Worm (Caenorhabditis elegans) whole organism, L3 larva: ENCODE results near the gene ints-6.
"Not testable (repeated sequence)": the region's sequence is repeated elsewhere in the genome, so short reads cannot be mapped to it uniquely, and the experiment has no call there.

Source experiments
- R02D3.7 ChIP-seq: fragments of 150-350 bp; optimal IDR thresholded peaks from 2 replicates; lab custom pipeline; 2014; ENCODE audit warnings: missing biosample characterization, missing genetic modification characterization
- ZK546.5 ChIP-seq: sonication (generic microtip); optimal IDR thresholded peaks from 2 replicates; lab custom pipeline; 2017; ENCODE audit warnings: missing biosample characterization, missing genetic modification characterization
- aly-2 ChIP-seq: fragments of 150-350 bp; optimal IDR thresholded peaks from 2 replicates; lab custom pipeline; 2014; ENCODE audit warnings: missing biosample characterization, missing genetic modification characterization
- ceh-82 ChIP-seq: fragments of 150-350 bp; optimal IDR thresholded peaks from 2 replicates; lab custom pipeline; 2014; ENCODE audit warnings: missing biosample characterization, missing genetic modification characterization
- ceh-9 ChIP-seq: sonication (generic microtip); optimal IDR thresholded peaks from 2 replicates; lab custom pipeline; 2018; ENCODE audit warnings: missing biosample characterization, missing genetic modification characterization
- daf-12 ChIP-seq: fragments of 150-350 bp; optimal IDR thresholded peaks from 2 replicates; lab custom pipeline; 2014; ENCODE audit warnings: missing biosample characterization, missing genetic modification reagents, missing genetic modification characterization
- egl-27 ChIP-seq: sonication (generic microtip); optimal IDR thresholded peaks from 4 replicates; lab custom pipeline; 2017; ENCODE audit warnings: missing biosample characterization, missing genetic modification reagents, missing genetic modification characterization
- egl-5 ChIP-seq: fragments of 150-350 bp; optimal IDR thresholded peaks from 2 replicates; lab custom pipeline; 2017; ENCODE audit warnings: missing biosample characterization, missing genetic modification reagents, missing genetic modification characterization, inconsistent platforms
- elt-1 ChIP-seq: fragments of 150-350 bp; optimal IDR thresholded peaks from 2 replicates; lab custom pipeline; 2014; ENCODE audit warnings: missing biosample characterization, missing genetic modification characterization
- elt-3 ChIP-seq, 3 experiments: fragments of 150-350 bp in 1 of 3; sonication (generic microtip) in 2 of 3; optimal IDR thresholded peaks; 2 replicates in 2 of 3; 4 replicates in 1 of 3; lab custom pipeline; 2014 to 2017; ENCODE audit warnings: missing biosample characterization in 3 of 3, missing genetic modification characterization in 3 of 3
- fkh-10 ChIP-seq: sonication (generic microtip); optimal IDR thresholded peaks from 2 replicates; lab custom pipeline; 2017; ENCODE audit warnings: missing biosample characterization, missing genetic modification reagents, missing genetic modification characterization
- fkh-2 ChIP-seq: fragments of 150-350 bp; optimal IDR thresholded peaks from 2 replicates; lab custom pipeline; 2014; ENCODE audit warnings: missing biosample characterization, missing genetic modification reagents, missing genetic modification characterization
- fos-1 ChIP-seq: fragments of 150-350 bp; optimal IDR thresholded peaks from 2 replicates; lab custom pipeline; 2014; ENCODE audit warnings: missing biosample characterization, missing genetic modification characterization
- hmg-11 ChIP-seq: sonication (generic microtip); optimal IDR thresholded peaks from 2 replicates; lab custom pipeline; 2016; ENCODE audit warnings: missing genetic modification characterization, missing compliant biosample characterization
- jun-1 ChIP-seq: fragments of 150-350 bp; optimal IDR thresholded peaks from 2 replicates; lab custom pipeline; 2014; ENCODE audit warnings: missing biosample characterization, missing genetic modification reagents, missing genetic modification characterization
- lin-15B ChIP-seq: fragments of 150-350 bp; optimal IDR thresholded peaks from 2 replicates; lab custom pipeline; 2014; ENCODE audit warnings: missing biosample characterization, missing genetic modification characterization
- lsy-12 ChIP-seq: sonication (generic microtip); optimal IDR thresholded peaks from 2 replicates; lab custom pipeline; 2016; ENCODE audit warnings: mild to moderate bottlenecking, missing genetic modification characterization, missing compliant biosample characterization
- mdl-1 ChIP-seq: fragments of 150-350 bp; optimal IDR thresholded peaks from 2 replicates; lab custom pipeline; 2014; ENCODE audit warnings: missing biosample characterization, missing genetic modification characterization
- mml-1 ChIP-seq: fragments of 150-350 bp; sonication (generic microtip); optimal IDR thresholded peaks from 3 replicates; lab custom pipeline; 2014; ENCODE audit warnings: missing biosample characterization, missing genetic modification characterization
- nfya-1 ChIP-seq: sonication (generic microtip); optimal IDR thresholded peaks from 2 replicates; lab custom pipeline; 2017; ENCODE audit warnings: missing genetic modification characterization, mild to moderate bottlenecking, missing compliant biosample characterization, antibody characterized with exemption, moderate library complexity; ENCODE audit not compliant: insufficient read depth
- nhr-11 ChIP-seq: fragments of 150-350 bp; optimal IDR thresholded peaks from 2 replicates; lab custom pipeline; 2014; ENCODE audit warnings: missing biosample characterization, missing genetic modification characterization
- nhr-12 ChIP-seq: fragments of 150-350 bp; optimal IDR thresholded peaks from 2 replicates; lab custom pipeline; 2014; ENCODE audit warnings: missing biosample characterization, missing genetic modification characterization
- nhr-237 ChIP-seq: fragments of 150-350 bp; optimal IDR thresholded peaks from 2 replicates; lab custom pipeline; 2014; ENCODE audit warnings: missing biosample characterization, missing genetic modification characterization
- nhr-25 ChIP-seq: sonication (generic microtip); optimal IDR thresholded peaks from 2 replicates; lab custom pipeline; 2017; ENCODE audit warnings: missing biosample characterization, missing genetic modification characterization
- nhr-28 ChIP-seq: fragments of 150-350 bp; optimal IDR thresholded peaks from 2 replicates; lab custom pipeline; 2014; ENCODE audit warnings: missing biosample characterization, missing genetic modification characterization
- nhr-43 ChIP-seq: sonication (generic microtip); optimal IDR thresholded peaks from 2 replicates; lab custom pipeline; 2016; ENCODE audit warnings: mild to moderate bottlenecking, missing genetic modification characterization, missing compliant biosample characterization; ENCODE audit not compliant: poor library complexity, severe bottlenecking
- nhr-67 ChIP-seq: fragments of 150-350 bp; optimal IDR thresholded peaks from 2 replicates; lab custom pipeline; 2014; ENCODE audit warnings: missing biosample characterization, missing genetic modification characterization
- nhr-76 ChIP-seq: fragments of 150-350 bp; sonication (generic microtip); optimal IDR thresholded peaks from 5 replicates; lab custom pipeline; 2014; ENCODE audit warnings: missing biosample characterization, missing genetic modification characterization
- nhr-77 ChIP-seq: fragments of 150-350 bp; optimal IDR thresholded peaks from 2 replicates; lab custom pipeline; 2014; ENCODE audit warnings: missing biosample characterization, missing genetic modification characterization
- skn-1 ChIP-seq: fragments of 150-350 bp; optimal IDR thresholded peaks from 2 replicates; lab custom pipeline; 2014; ENCODE audit warnings: missing biosample characterization, missing genetic modification characterization
- snpc-4 ChIP-seq: fragments of 150-350 bp; optimal IDR thresholded peaks from 2 replicates; lab custom pipeline; 2014; ENCODE audit warnings: missing biosample characterization, missing genetic modification characterization
- tbx-2 ChIP-seq: sonication (generic microtip); optimal IDR thresholded peaks from 2 replicates; lab custom pipeline; 2016; ENCODE audit warnings: mild to moderate bottlenecking, missing genetic modification characterization, missing compliant biosample characterization
- unc-39 ChIP-seq: sonication (generic microtip); optimal IDR thresholded peaks from 4 replicates; lab custom pipeline; 2017; ENCODE audit warnings: missing biosample characterization, missing genetic modification characterization
- unc-62 ChIP-seq: fragments of 150-350 bp; sonication (generic microtip); optimal IDR thresholded peaks from 4 replicates; lab custom pipeline; 2014; ENCODE audit warnings: missing biosample characterization, missing genetic modification reagents, missing genetic modification characterization
- zag-1 ChIP-seq: fragments of 150-350 bp; optimal IDR thresholded peaks from 2 replicates; lab custom pipeline; 2014; ENCODE audit warnings: missing biosample characterization, missing genetic modification characterization
- ztf-11 ChIP-seq: fragments of 150-350 bp; optimal IDR thresholded peaks from 2 replicates; lab custom pipeline; 2014; ENCODE audit warnings: missing biosample characterization, missing genetic modification characterization

The ints-6 gene

ce11 chrIV:8697436-8697835, 5.9 kb downstream of the ints-6 start, which contains the start of gene ttll-11:
Gene ttll-11 (plus strand): TSS chrIV:8697736.
- no peak for TF ChIP-seq zag-1 (tag; lab: Kevin White, UChicago)
- TF ChIP-seq, all 47 proteins: peak for 0

- TF ChIP-seq nhr-25 (tag; lab: Kevin White, UChicago) (no peak), unc-39 (no peak), fkh-2 (tag; lab: Kevin White, UChicago) (no peak), nhr-67 (tag; lab: Kevin White, UChicago) (no peak), zag-1 (tag; lab: Kevin White, UChicago) (no peak), mml-1 (tag; lab: Kevin White, UChicago) (no peak), skn-1 (tag; lab: Kevin White, UChicago) (no peak), nhr-12 (no peak), nhr-28 (no peak), ztf-11 (tag; lab: Kevin White, UChicago) (no peak), tbx-2 (tag; lab: Kevin White, UChicago) (no peak), egl-27 (tag; lab: Kevin White, UChicago) (no peak), nhr-43 (tag; lab: Kevin White, UChicago) (no peak)
Observed at ce11 chrIV:8705504-8705903, 14.0 kb downstream of the ints-6 start, which contains the start of gene H23L24.4. Gene H23L24.4 (minus strand): TSS chrIV:8705604.

- TF ChIP-seq fkh-10 (GFP tag; lab: Kevin White, UChicago), result no peak
- TF ChIP-seq egl-5 (tag; lab: Kevin White, UChicago), result no peak
- TF ChIP-seq nhr-77 (tag; lab: Kevin White, UChicago), result no peak
- no peak for TF ChIP-seq nfya-1
Observed at ce11 chrIV:8708046-8708445, 16.5 kb downstream of the ints-6 start.

- TF ChIP-seq hmg-11, nhr-43, ZK546.5 (tag; lab: Kevin White, UChicago): not testable (repeated sequence)
- TF ChIP-seq, all 47 proteins: peak for 0; not testable (repeated sequence) for 47
Observed at ce11 chrIV:8715032-8715431, 23.5 kb downstream of the ints-6 start, which contains the start of the genes parg-2 and ipla-5. Gene parg-2 (minus strand): TSS chrIV:8715132. Gene ipla-5 (plus strand): TSS chrIV:8715247.

- TF ChIP-seq nhr-76 (tag; lab: Kevin White, UChicago) (no peak), egl-27 (tag; lab: Kevin White, UChicago) (no peak), nhr-67 (tag; lab: Kevin White, UChicago) (no peak), elt-3 (tag; optimal IDR thresholded peaks at IDR 0.05; lab: Kevin White, UChicago) (no peak), elt-1 (tag; lab: Kevin White, UChicago) (no peak), mdl-1 (tag; lab: Kevin White, UChicago) (no peak), jun-1 (tag; lab: Kevin White, UChicago) (no peak)
Observed at ce11 chrIV:8718153-8718552, 26.6 kb downstream of the ints-6 start, which contains the start of gene H23L24.1. Gene H23L24.1 (plus strand): TSS chrIV:8718453.

- TF ChIP-seq elt-3 (tag; optimal IDR thresholded peaks at IDR 0.05; lab: Kevin White, UChicago) (no peak), fkh-2 (tag; lab: Kevin White, UChicago) (no peak), ztf-11 (tag; lab: Kevin White, UChicago) (no peak), R02D3.7 (tag; lab: Kevin White, UChicago) (no peak), daf-12 (no peak), ceh-9 (tag; lab: Kevin White, UChicago) (no peak), mdl-1 (tag; lab: Kevin White, UChicago) (no peak), unc-39 (no peak)
Observed at ce11 chrIV:8722801-8723200, 31.3 kb downstream of the ints-6 start.

ce11 chrIV:8723720-8724119, 32.2 kb downstream of the ints-6 start, which contains the start of gene F21D5.9:
Gene F21D5.9 (plus strand): TSS chrIV:8724020.
- TF ChIP-seq unc-39, result no peak
- no peak for TF ChIP-seq fos-1 (tag; lab: Kevin White, UChicago)
- TF ChIP-seq lin-15B (tag; lab: Kevin White, UChicago), result no peak
- no peak for TF ChIP-seq unc-62 (GFP tag; lab: Kevin White, UChicago)
- TF ChIP-seq ZK546.5 (tag; lab: Kevin White, UChicago), result no peak
- no peak for TF ChIP-seq nhr-43 (tag; lab: Kevin White, UChicago)
- no peak for TF ChIP-seq snpc-4 (tag; lab: Kevin White, UChicago)
- TF ChIP-seq nhr-11 (tag; lab: Kevin White, UChicago), result no peak
- no peak for TF ChIP-seq ceh-82 (tag; lab: Kevin White, UChicago)
- TF ChIP-seq hmg-11 (tag; lab: Kevin White, UChicago), result no peak
- no peak for TF ChIP-seq aly-2 (tag; lab: Kevin White, UChicago)
- no peak for TF ChIP-seq R02D3.7 (tag; lab: Kevin White, UChicago)
- TF ChIP-seq mml-1 (tag; lab: Kevin White, UChicago), result no peak
- no peak for TF ChIP-seq lsy-12 (tag; lab: Kevin White, UChicago)
- TF ChIP-seq elt-3 (tag; optimal IDR thresholded peaks at IDR 0.05; lab: Kevin White, UChicago), result no peak
- no peak for TF ChIP-seq mdl-1 (tag; lab: Kevin White, UChicago)
- no peak for TF ChIP-seq elt-1 (tag; lab: Kevin White, UChicago)
- no peak for TF ChIP-seq nhr-237 (tag; lab: Kevin White, UChicago)
- TF ChIP-seq, all 47 proteins: peak for 0
